Fruit fly (Drosophila melanogaster) S2 (cell line): ENCODE results near the gene CG14322.

Experiments
- CG8478 ChIP-seq: fragments of >200 bp; optimal IDR thresholded peaks from 2 replicates; lab custom pipeline; 2018
- CTCF ChIP-seq, 2 experiments: fragments of >200 bp; optimal IDR thresholded peaks; 2 replicates each; lab custom pipeline; 2018

Gene CG14322

DNA sequence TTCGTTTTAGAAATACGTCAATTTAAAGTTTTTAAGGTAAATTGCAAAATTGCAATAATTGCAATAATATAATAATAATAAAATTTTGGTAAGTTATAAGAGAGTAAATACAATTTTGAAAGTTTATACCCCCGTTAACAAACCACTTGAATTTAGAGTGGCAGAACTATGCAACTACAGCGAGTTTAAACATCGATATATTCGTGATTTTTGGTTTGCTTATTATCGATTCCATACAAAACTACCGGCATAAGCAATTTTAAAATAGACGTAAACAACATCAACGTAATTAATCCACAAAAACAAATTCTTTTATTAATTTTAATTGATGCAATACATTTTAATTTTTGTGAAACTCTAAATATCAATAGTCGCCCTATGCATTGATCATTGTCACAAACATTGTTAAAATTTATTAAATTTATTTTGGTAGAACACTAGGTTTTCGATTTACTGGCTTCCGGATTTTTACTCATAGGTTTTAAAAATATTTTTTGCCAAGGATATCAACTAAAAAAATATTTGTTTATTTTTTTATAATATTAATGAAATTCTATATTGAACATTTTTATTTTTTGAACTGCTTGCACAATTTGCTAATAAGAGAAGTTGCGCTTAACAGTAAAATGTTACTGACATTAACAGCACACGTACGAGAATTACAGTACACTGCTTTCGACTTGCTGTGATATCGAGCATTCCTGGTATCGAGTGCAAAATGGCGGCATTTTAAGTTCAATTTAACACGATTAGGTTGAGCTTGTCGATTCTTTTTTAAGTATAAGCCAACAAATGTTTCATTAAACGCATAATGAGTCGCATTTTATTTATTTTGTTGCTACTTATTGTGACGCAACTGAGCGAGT, 71.5 kb downstream of the CG14322 start, which contains the start of gene Pxt:
Pxt (plus strand) TSS at position 695 of the 866 bp plus-strand sequence.
- TF ChIP-seq CG8478 (lab: Kevin White, UChicago) (no peak), CTCF (optimal IDR thresholded peaks at IDR 0.05; lab: Kevin White, UChicago) (peak in 1 of 2 experiments; percentile 30)
